Fruit fly (Drosophila melanogaster) whole organism, adult: ENCODE data around the gene CG43181.

Experiments used
- CG33017 ChIP-seq: fragments of 200-800 bp; sonication (Bioruptor generic); optimal IDR thresholded peaks from 2 replicates; lab custom pipeline; 2018; ENCODE audit warnings: missing biosample characterization, mild to moderate bottlenecking, missing genetic modification characterization, moderate library complexity
- CG5204 ChIP-seq: fragments of 200-800 bp; sonication (Bioruptor generic); optimal IDR thresholded peaks from 2 replicates; lab custom pipeline; 2016; ENCODE audit warnings: missing biosample characterization, missing genetic modification characterization
- CG7045 ChIP-seq: fragments of 200-800 bp; sonication (Bioruptor generic); optimal IDR thresholded peaks from 2 replicates; lab custom pipeline; 2017; ENCODE audit warnings: missing biosample characterization, mild to moderate bottlenecking, missing genetic modification characterization
- CG7101 ChIP-seq: fragments of 200-800 bp; sonication (Bioruptor generic); optimal IDR thresholded peaks from 2 replicates; lab custom pipeline; 2018; ENCODE audit warnings: missing biosample characterization, mild to moderate bottlenecking, missing genetic modification characterization, moderate library complexity
- Hr96 ChIP-seq: fragments of 200-800 bp; sonication (Bioruptor generic); optimal IDR thresholded peaks from 2 replicates; lab custom pipeline; 2016; ENCODE audit warnings: missing biosample characterization, missing genetic modification characterization
- Mnt ChIP-seq: fragments of 200-800 bp; sonication (Bioruptor generic); optimal IDR thresholded peaks from 2 replicates; lab custom pipeline; 2016; ENCODE audit warnings: missing biosample characterization, mild to moderate bottlenecking, missing genetic modification characterization
- bab1 ChIP-seq: fragments of 200-800 bp; sonication (Bioruptor generic); optimal IDR thresholded peaks from 3 replicates; lab custom pipeline; 2019; ENCODE audit warnings: missing biosample characterization, mild to moderate bottlenecking, missing genetic modification characterization, moderate library complexity
- cic ChIP-seq: fragments of 200-800 bp; sonication (Bioruptor generic); optimal IDR thresholded peaks from 2 replicates; lab custom pipeline; 2017; ENCODE audit warnings: missing biosample characterization, mild to moderate bottlenecking, missing genetic modification characterization, moderate library complexity
- kay ChIP-seq: fragments of 200-800 bp; sonication (Bioruptor generic); peaks from one replicate; lab custom pipeline; 2016; ENCODE audit warnings: missing biosample characterization, missing genetic modification characterization, borderline replicate concordance
- ovo ChIP-seq: fragments of 200-800 bp; sonication (Bioruptor generic); optimal IDR thresholded peaks from 2 replicates; lab custom pipeline; 2016; ENCODE audit warnings: missing biosample characterization, missing genetic modification characterization
- tj ChIP-seq: fragments of 200-800 bp; sonication (Bioruptor generic); optimal IDR thresholded peaks from 3 replicates; lab custom pipeline; 2017; ENCODE audit warnings: missing biosample characterization, mild to moderate bottlenecking, missing genetic modification characterization, moderate library complexity
- toe ChIP-seq: fragments of 200-800 bp; sonication (Bioruptor generic); optimal IDR thresholded peaks from 2 replicates; lab custom pipeline; 2016; ENCODE audit warnings: missing biosample characterization, missing genetic modification characterization

DNA sequence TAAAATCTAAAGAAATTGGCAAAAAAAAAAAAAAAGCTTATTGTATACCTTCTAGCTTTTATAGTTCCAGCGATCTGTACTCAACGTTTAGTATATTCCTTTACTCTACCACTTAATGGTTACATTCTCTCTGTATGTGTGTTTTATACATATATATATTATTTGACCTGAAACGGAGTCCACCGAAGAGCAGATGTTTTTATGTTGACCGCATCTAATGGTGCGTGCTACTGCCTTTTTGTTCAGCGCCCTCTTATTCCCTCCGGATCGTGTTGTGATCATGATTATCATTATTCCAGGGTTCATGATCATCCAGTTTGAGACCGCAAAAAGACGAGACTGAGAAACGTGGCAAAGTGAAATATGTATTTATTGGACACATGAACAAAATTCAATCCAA is 41.9 kb downstream of the CG43181 start:
- TF ChIP-seq CG7045 (GFP tag; lab: Kevin White, UChicago) = no peak
- no peak for TF ChIP-seq CG5204 (GFP tag; lab: Kevin White, UChicago)
- no peak for TF ChIP-seq kay
- no peak for TF ChIP-seq bab1 (GFP tag; lab: Kevin White, UChicago)
- TF ChIP-seq toe (GFP tag; lab: Kevin White, UChicago) = no peak
- no peak for TF ChIP-seq CG7101 (tag; lab: Kevin White, UChicago)
- TF ChIP-seq ovo (GFP tag; lab: Kevin White, UChicago) = no peak
- no peak for TF ChIP-seq Mnt (GFP tag; lab: Kevin White, UChicago)
- no peak for TF ChIP-seq tj
- TF ChIP-seq Hr96 (GFP tag; lab: Kevin White, UChicago) = no peak
- no peak for TF ChIP-seq cic (GFP tag; lab: Kevin White, UChicago)
- no peak for TF ChIP-seq CG33017 (tag; lab: Kevin White, UChicago)
